Fruit fly (Drosophila melanogaster): ENCODE data around the gene CG31668.

Gene CG31668

DNA sequence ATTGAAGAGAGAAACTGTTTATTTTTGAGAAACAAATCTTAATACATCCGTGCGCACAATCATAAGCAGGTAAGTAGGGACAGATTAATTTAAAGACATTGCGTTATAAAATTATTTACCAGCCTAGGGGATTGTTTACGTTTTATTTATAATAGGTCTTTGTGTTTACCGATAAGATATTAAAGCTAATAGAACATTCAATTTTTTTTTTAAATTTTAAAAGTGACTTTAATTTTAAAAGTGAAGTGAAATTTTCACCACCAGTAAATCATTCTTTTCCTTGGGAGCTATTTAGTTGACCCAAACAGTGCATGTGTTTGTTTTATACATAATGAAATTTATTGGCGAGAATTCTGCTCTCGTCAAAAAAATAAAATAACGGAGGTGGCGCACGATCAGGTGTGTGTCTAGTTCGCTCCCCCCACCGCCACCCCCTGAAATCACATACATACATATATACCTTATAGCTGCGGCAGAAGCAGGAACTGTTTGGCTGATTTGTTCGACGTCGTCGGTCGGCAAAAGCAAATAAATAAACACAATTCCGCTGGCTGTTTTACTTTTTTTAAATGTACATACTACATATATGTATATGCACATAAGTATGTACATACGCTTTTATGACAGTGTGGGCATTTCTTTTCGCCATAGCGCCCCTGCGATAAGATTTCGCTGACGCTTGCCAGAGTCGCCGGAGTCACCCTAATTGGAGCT, 29.9 kb downstream of the CG31668 start (continued):
- peak; percentile 43 for TF ChIP-seq CG11762 (GFP tag; optimal IDR thresholded peaks at IDR 0.05; ENCODE audit: insufficient read depth)
- TF ChIP-seq CG6792 (GFP tag; optimal IDR thresholded peaks at IDR 0.05), result peak; percentile 27
- no peak for TF ChIP-seq dac (GFP tag; optimal IDR thresholded peaks at IDR 0.05)
- TF ChIP-seq CG16779 (tag; optimal IDR thresholded peaks at IDR 0.05), result no peak
- peak; percentile 26 for TF ChIP-seq CG11902 (GFP tag; optimal IDR thresholded peaks at IDR 0.05)
- peak; percentile 80 for TF ChIP-seq svp (GFP tag)
- peak; percentile 15 for TF ChIP-seq Eip93F (GFP tag; optimal IDR thresholded peaks at IDR 0.05)
- peak; percentile 49 for TF ChIP-seq Sox14 (GFP tag; optimal IDR thresholded peaks at IDR 0.05)
- TF ChIP-seq CG6163 (GFP tag; IDR thresholded peaks at IDR 0.05), result peak; percentile 36
- peak; percentile 20; the same call in 1 of the 2 replicates for TF ChIP-seq Gug (GFP tag; IDR thresholded peaks at IDR 0.05)
- TF ChIP-seq CG34406 (GFP tag; optimal IDR thresholded peaks at IDR 0.05), result peak; percentile 68
- peak; percentile 55 for TF ChIP-seq CG3032 (tag; optimal IDR thresholded peaks at IDR 0.05)
- TF ChIP-seq Hr39 (GFP tag; optimal IDR thresholded peaks at IDR 0.05), result peak; percentile 63
- TF ChIP-seq CG11294 (GFP tag; IDR thresholded peaks at IDR 0.05), result peak; percentile 33; the same call in 1 of the 2 replicates
- peak; percentile 57 for TF ChIP-seq CG31627 (GFP tag; optimal IDR thresholded peaks at IDR 0.05)
- peak; percentile 35 for TF ChIP-seq CG6276 (GFP tag; optimal IDR thresholded peaks at IDR 0.05)
- TF ChIP-seq CG6854 (GFP tag; optimal IDR thresholded peaks at IDR 0.05), result peak; percentile 50
- peak; percentile 67 for TF ChIP-seq esn (GFP tag; optimal IDR thresholded peaks at IDR 0.05)
- TF ChIP-seq CG3919 (GFP tag; optimal IDR thresholded peaks at IDR 0.05), result peak; percentile 34
- TF ChIP-seq CG10631 (GFP tag; optimal IDR thresholded peaks at IDR 0.05), result peak; percentile 37
- peak in 1 of 2 experiments; percentile 61 for TF ChIP-seq salr (GFP tag; optimal IDR thresholded peaks at IDR 0.05)
- peak; percentile 30 for TF ChIP-seq Ets96B (tag; optimal IDR thresholded peaks at IDR 0.05)

dm6 chr2L:2175090-2175830, 30.7 kb downstream of the CG31668 start:
- TF ChIP-seq CG8632 (GFP tag; optimal IDR thresholded peaks at IDR 0.05) (peak; percentile 29), CG6163 (GFP tag; IDR thresholded peaks at IDR 0.05) (peak; percentile 60; the same call in 2 of the 3 replicates), Ets21C (GFP tag; optimal IDR thresholded peaks at IDR 0.05) (no peak), Hr4 (GFP tag; optimal IDR thresholded peaks at IDR 0.05) (no peak), dsx (GFP tag; optimal IDR thresholded peaks at IDR 0.05; ENCODE audit: poor library complexity, severe bottlenecking) (peak; percentile 53), CG15336 (GFP tag; IDR thresholded peaks at IDR 0.05) (peak; percentile 59; the same call in 1 of the 2 replicates), CG11294 (GFP tag; IDR thresholded peaks at IDR 0.05) (no peak), CG3919 (GFP tag; optimal IDR thresholded peaks at IDR 0.05) (no peak), CG7368 (GFP tag; optimal IDR thresholded peaks at IDR 0.05) (no peak), esn (GFP tag; optimal IDR thresholded peaks at IDR 0.05) (peak; percentile 55), Blimp-1 (GFP tag; optimal IDR thresholded peaks at IDR 0.05) (no peak), CG3032 (tag; optimal IDR thresholded peaks at IDR 0.05) (no peak), CG11762 (GFP tag; optimal IDR thresholded peaks at IDR 0.05; ENCODE audit: insufficient read depth) (no peak), CG8119 (GFP tag; IDR thresholded peaks at IDR 0.05) (peak; percentile 27; the same call in 1 of the 3 replicates), CG10631 (GFP tag; optimal IDR thresholded peaks at IDR 0.05) (peak; percentile 56), Sox14 (GFP tag; optimal IDR thresholded peaks at IDR 0.05) (peak; percentile 47), CG9139 (GFP tag; optimal IDR thresholded peaks at IDR 0.05) (peak; percentile 30), lz (GFP tag; optimal IDR thresholded peaks at IDR 0.05) (peak; percentile 18), CG34406 (GFP tag; optimal IDR thresholded peaks at IDR 0.05) (no peak), Met (GFP tag; optimal IDR thresholded peaks at IDR 0.05) (peak; percentile 60), dac (GFP tag; optimal IDR thresholded peaks at IDR 0.05) (no peak), cyc (GFP tag; optimal IDR thresholded peaks at IDR 0.05) (no peak), CG11902 (GFP tag; optimal IDR thresholded peaks at IDR 0.05) (no peak), CG6808 (GFP tag; optimal IDR thresholded peaks at IDR 0.05) (peak; percentile 17), CG10669 (GFP tag; optimal IDR thresholded peaks at IDR 0.05) (no peak), Gug (GFP tag; IDR thresholded peaks at IDR 0.05) (0 out of 2 replicates have a peak, but pooled peaks have one; percentile 15), acj6 (GFP tag; optimal IDR thresholded peaks at IDR 0.05) (peak; percentile 52), Smox (GFP tag; optimal IDR thresholded peaks at IDR 0.05) (peak; percentile 48), pdm3 (GFP tag; optimal IDR thresholded peaks at IDR 0.05) (peak; percentile 28), CG8319 (GFP tag; optimal IDR thresholded peaks at IDR 0.05) (no peak), fd85E (GFP tag; optimal IDR thresholded peaks at IDR 0.05) (no peak), CG6854 (GFP tag; optimal IDR thresholded peaks at IDR 0.05) (peak; percentile 43), Sox102F (GFP tag; optimal IDR thresholded peaks at IDR 0.05) (peak; percentile 21), CG6276 (GFP tag; optimal IDR thresholded peaks at IDR 0.05) (no peak), vri (GFP tag; optimal IDR thresholded peaks at IDR 0.05) (peak; percentile 51), Eip75B (GFP tag; optimal IDR thresholded peaks at IDR 0.05) (peak; percentile 9), CG31627 (GFP tag; optimal IDR thresholded peaks at IDR 0.05) (peak; percentile 6)
